Worm (Caenorhabditis elegans): ENCODE measurements around the gene adss-1.

adss-1 gene

DNA sequence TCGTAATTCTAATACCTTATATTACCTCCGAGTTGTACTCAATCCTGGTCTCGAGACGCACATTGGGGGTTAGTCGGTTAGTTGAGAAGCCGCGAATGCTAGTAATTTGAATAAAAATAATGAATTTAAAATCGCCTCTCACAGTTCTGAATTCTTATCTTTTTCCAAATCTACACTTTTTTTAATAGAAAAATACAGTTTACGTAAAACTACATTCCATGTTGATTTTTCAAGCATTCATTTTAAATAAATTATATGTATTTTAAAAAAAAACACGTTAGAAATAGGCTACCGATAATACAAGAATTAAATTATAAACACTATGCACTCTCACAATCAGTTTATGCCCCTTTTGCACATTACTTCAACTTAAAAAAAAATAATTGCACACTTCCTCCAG lies 53.6 kb downstream of the adss-1 start, which contains the start of gene C18G1.9:
C18G1.9 (minus strand) TSS at position 101 of the 400 bp plus-strand sequence.
- TF ChIP-seq madf-3 (GFP tag; IDR thresholded peaks at IDR 0.05) (no peak), somi-1 (GFP tag; optimal IDR thresholded peaks at IDR 0.05) (no peak), B0019.2 (GFP tag; conservative IDR thresholded peaks at IDR 0.05) (no peak), nhr-120 (GFP tag; IDR thresholded peaks at IDR 0.05) (no peak), T26A5.8 (tag; optimal IDR thresholded peaks at IDR 0.05) (no peak)
